Worm (Caenorhabditis elegans) whole organism, young adult: Measurements from ENCODE around the gene C18D11.9.

Source experiments
- C06A6.2 ChIP-seq: fragments of 200-800 bp; sonication (Bioruptor generic); conservative IDR thresholded peaks from 2 replicates; pipeline ENCODE4 v1.3.6; 2022; ENCODE audit warnings: missing genetic modification characterization, missing compliant biosample characterization
- F49E8.2 ChIP-seq: sonication (generic microtip); optimal IDR thresholded peaks from 3 replicates; lab custom pipeline; 2017; ENCODE audit warnings: missing genetic modification characterization, mild to moderate bottlenecking, missing compliant biosample characterization, antibody characterized with exemption, moderate library complexity; ENCODE audit not compliant: insufficient read depth
- F52B5.7 ChIP-seq: sonication (generic microtip); optimal IDR thresholded peaks from 2 replicates; lab custom pipeline; 2016; ENCODE audit warnings: mild to moderate bottlenecking, missing genetic modification characterization, missing compliant biosample characterization
- K11D2.4 ChIP-seq: fragments of 200-800 bp; sonication (Bioruptor generic); IDR thresholded peaks from 2 replicates; pipeline ENCODE4 v1.3.6; 2022; ENCODE audit warnings: missing genetic modification reagents, missing genetic modification characterization, missing compliant biosample characterization
- K12H6.12 ChIP-seq: fragments of 200-800 bp; sonication (Bioruptor generic); optimal IDR thresholded peaks from 2 replicates; lab custom pipeline; 2018; ENCODE audit warnings: mild to moderate bottlenecking, missing genetic modification characterization, missing compliant biosample characterization
- Y56A3A.18 ChIP-seq: fragments of 200-800 bp; sonication (Bioruptor generic); IDR thresholded peaks from 2 replicates; pipeline ENCODE4 v1.3.6; 2022; ENCODE audit warnings: missing genetic modification reagents, missing genetic modification characterization, missing compliant biosample characterization
- ama-1 ChIP-seq, 3 experiments: fragments of 150-350 bp in 1 of 3; sonication (generic microtip) in 2 of 3; optimal IDR thresholded peaks; 2 replicates each; lab custom pipeline; 2014 to 2018; ENCODE audit warnings: missing biosample characterization in 2 of 3, missing genetic modification characterization in 2 of 3, missing genetic modification reagents in 2 of 3
- aptf-2 ChIP-seq: fragments of 200-800 bp; sonication (Bioruptor generic); conservative IDR thresholded peaks from 2 replicates; pipeline ENCODE4 v1.3.6; 2022; ENCODE audit warnings: missing genetic modification reagents, missing genetic modification characterization, missing compliant biosample characterization
- atf-7 ChIP-seq: sonication (generic microtip); optimal IDR thresholded peaks from 2 replicates; lab custom pipeline; 2017; ENCODE audit warnings: mild to moderate bottlenecking, missing genetic modification characterization, missing compliant biosample characterization
- athp-1 ChIP-seq: sonication (generic microtip); optimal IDR thresholded peaks from 2 replicates; lab custom pipeline; 2017; ENCODE audit warnings: mild to moderate bottlenecking, missing genetic modification characterization, missing compliant biosample characterization
- attf-6 ChIP-seq: fragments of 200-800 bp; sonication (Bioruptor generic); IDR thresholded peaks from 2 replicates; pipeline ENCODE4 v1.3.6; 2022; ENCODE audit warnings: missing genetic modification reagents, missing genetic modification characterization, missing compliant biosample characterization
- bed-1 ChIP-seq: fragments of 200-800 bp; sonication (Bioruptor generic); IDR thresholded peaks from 2 replicates; pipeline ENCODE4 v1.3.6; 2022; ENCODE audit warnings: missing genetic modification reagents, missing genetic modification characterization, missing compliant biosample characterization
- bed-2 ChIP-seq: fragments of 200-800 bp; sonication (Bioruptor generic); IDR thresholded peaks from 2 replicates; pipeline ENCODE4 v1.3.6; 2022; ENCODE audit warnings: missing genetic modification reagents, missing genetic modification characterization, missing compliant biosample characterization
- cebp-1 ChIP-seq, 2 experiments: fragments of 200-800 bp in 1 of 2; sonication (Bioruptor generic) in 1 of 2; sonication (generic microtip) in 1 of 2; IDR thresholded peaks in 1 of 2; optimal IDR thresholded peaks in 1 of 2; 2 replicates each; pipeline versions ENCODE4 v1.3.6 to Lab custom; 2017 to 2022; ENCODE audit warnings: missing compliant biosample characterization in 2 of 2, missing genetic modification characterization in 2 of 2, mild to moderate bottlenecking in 1 of 2, missing genetic modification reagents in 1 of 2, moderate library complexity in 1 of 2
- ceh-27 ChIP-seq: fragments of 200-800 bp; sonication (Bioruptor generic); optimal IDR thresholded peaks from 2 replicates; lab custom pipeline; 2018; ENCODE audit warnings: mild to moderate bottlenecking, missing genetic modification characterization, moderate library complexity, missing compliant biosample characterization
- dox-1 ChIP-seq: fragments of 200-800 bp; sonication (Bioruptor generic); IDR thresholded peaks from 2 replicates; pipeline ENCODE4 v1.3.6; 2022; ENCODE audit warnings: missing genetic modification reagents, missing genetic modification characterization, missing compliant biosample characterization
- egrh-3 ChIP-seq: fragments of 200-800 bp; sonication (Bioruptor generic); IDR thresholded peaks from 2 replicates; pipeline ENCODE4 v1.3.6; 2022; ENCODE audit warnings: missing genetic modification reagents, missing genetic modification characterization, missing compliant biosample characterization
- him-1 ChIP-seq: sonication (generic microtip); optimal IDR thresholded peaks from 2 replicates; lab custom pipeline; 2016; ENCODE audit warnings: missing genotype, missing genetic modification reagents, missing genetic modification characterization, missing compliant biosample characterization
- hmg-1.2 ChIP-seq: fragments of 200-800 bp; sonication (Bioruptor generic); IDR thresholded peaks from 2 replicates; pipeline ENCODE4 v1.3.6; 2022; ENCODE audit warnings: missing genetic modification reagents, missing genetic modification characterization, missing compliant biosample characterization
- lin-26 ChIP-seq: fragments of 200-800 bp; sonication (Bioruptor generic); IDR thresholded peaks from 2 replicates; pipeline ENCODE4 v1.3.6; 2022; ENCODE audit warnings: missing genetic modification reagents, missing genetic modification characterization, missing compliant biosample characterization
- lin-54 ChIP-seq: fragments of 200-800 bp; sonication (Bioruptor generic); optimal IDR thresholded peaks from 2 replicates; lab custom pipeline; 2018; ENCODE audit warnings: mild to moderate bottlenecking, missing genetic modification characterization, missing compliant biosample characterization
- lsy-27 ChIP-seq: sonication (generic microtip); optimal IDR thresholded peaks from 2 replicates; lab custom pipeline; 2017; ENCODE audit warnings: missing genetic modification characterization, mild to moderate bottlenecking, missing compliant biosample characterization, antibody characterized with exemption, missing genotype, borderline replicate concordance; ENCODE audit not compliant: insufficient read depth
- madf-10 ChIP-seq: sonication (generic microtip); optimal IDR thresholded peaks from 2 replicates; lab custom pipeline; 2016; ENCODE audit warnings: mild to moderate bottlenecking, missing genetic modification characterization, missing compliant biosample characterization
- madf-6 ChIP-seq: fragments of 200-800 bp; sonication (Bioruptor generic); IDR thresholded peaks from 2 replicates; pipeline ENCODE4 v1.3.6; 2022; ENCODE audit warnings: missing genetic modification reagents, missing genetic modification characterization, missing compliant biosample characterization
- mel-28 ChIP-seq: sonication (generic microtip); optimal IDR thresholded peaks from 2 replicates; lab custom pipeline; 2016; ENCODE audit warnings: borderline replicate concordance, mild to moderate bottlenecking, missing genetic modification characterization, missing compliant biosample characterization
- nfyb-1 ChIP-seq: fragments of 200-800 bp; sonication (Bioruptor generic); IDR thresholded peaks from 2 replicates; pipeline ENCODE4 v1.3.6; 2022; ENCODE audit warnings: missing genetic modification reagents, missing genetic modification characterization, missing compliant biosample characterization
- nhr-80 ChIP-seq: sonication (generic microtip); optimal IDR thresholded peaks from 2 replicates; lab custom pipeline; 2016; ENCODE audit warnings: missing genetic modification characterization, missing compliant biosample characterization
- nhr-90 ChIP-seq: sonication (generic microtip); optimal IDR thresholded peaks from 2 replicates; lab custom pipeline; 2016; ENCODE audit warnings: missing genotype, mild to moderate bottlenecking, missing genetic modification characterization, missing compliant biosample characterization
- pha-4 ChIP-seq: fragments of 150-350 bp; sonication (generic microtip); optimal IDR thresholded peaks from 2 replicates; lab custom pipeline; 2014; ENCODE audit warnings: missing biosample characterization, missing genetic modification reagents, missing genetic modification characterization
- rec-8 ChIP-seq, 2 experiments: sonication (generic microtip); optimal IDR thresholded peaks; 2 replicates each; lab custom pipeline; 2016; ENCODE audit warnings: mild to moderate bottlenecking in 2 of 2, missing genetic modification characterization in 2 of 2, missing genetic modification reagents in 2 of 2, missing genotype in 2 of 2, missing biosample characterization in 1 of 2, missing compliant biosample characterization in 1 of 2, moderate library complexity in 1 of 2
- sdz-38 ChIP-seq: sonication (generic microtip); optimal IDR thresholded peaks from 2 replicates; lab custom pipeline; 2016; ENCODE audit warnings: missing genotype, missing genetic modification characterization, missing compliant biosample characterization
- sea-2 ChIP-seq: fragments of 200-800 bp; sonication (Bioruptor generic); IDR thresholded peaks from 2 replicates; pipeline ENCODE4 v1.3.6; 2022; ENCODE audit warnings: missing genetic modification characterization, missing compliant biosample characterization
- snpc-1.1 ChIP-seq: sonication (generic microtip); optimal IDR thresholded peaks from 2 replicates; lab custom pipeline; 2017; ENCODE audit warnings: missing genetic modification characterization, mild to moderate bottlenecking, missing compliant biosample characterization, antibody characterized with exemption, moderate library complexity, missing genotype, missing genetic modification reagents; ENCODE audit not compliant: insufficient read depth
- snpc-4 ChIP-seq, 5 experiments: fragments of 150-350 bp in 1 of 5; sonication (generic microtip) in 4 of 5; optimal IDR thresholded peaks; 2 replicates each; lab custom pipeline; 2014 to 2018; ENCODE audit warnings: missing genetic modification characterization in 5 of 5, missing biosample characterization in 3 of 5, antibody characterized with exemption in 2 of 5, mild to moderate bottlenecking in 2 of 5, missing compliant biosample characterization in 2 of 5, missing genotype in 2 of 5, moderate library complexity in 2 of 5, missing genetic modification reagents in 1 of 5
- somi-1 ChIP-seq: fragments of 200-800 bp; sonication (Bioruptor generic); optimal IDR thresholded peaks from 2 replicates; lab custom pipeline; 2018; ENCODE audit warnings: mild to moderate bottlenecking, missing genetic modification characterization, missing compliant biosample characterization
- unc-130 ChIP-seq: sonication (generic microtip); optimal IDR thresholded peaks from 2 replicates; lab custom pipeline; 2016; ENCODE audit warnings: missing genetic modification reagents, missing genetic modification characterization, missing compliant biosample characterization
- ztf-18 ChIP-seq: sonication (generic microtip); optimal IDR thresholded peaks from 2 replicates; lab custom pipeline; 2016; ENCODE audit warnings: missing genotype, mild to moderate bottlenecking, missing genetic modification characterization, missing compliant biosample characterization
- ztf-28 ChIP-seq: fragments of 200-800 bp; sonication (Bioruptor generic); IDR thresholded peaks from 2 replicates; pipeline ENCODE4 v1.3.6; 2022; ENCODE audit warnings: missing genetic modification reagents, missing genetic modification characterization, missing compliant biosample characterization
- ztf-3 ChIP-seq: fragments of 200-800 bp; sonication (Bioruptor generic); optimal IDR thresholded peaks from 2 replicates; lab custom pipeline; 2018; ENCODE audit warnings: mild to moderate bottlenecking, missing genetic modification characterization, missing compliant biosample characterization
- ztf-6 ChIP-seq: fragments of 200-800 bp; sonication (Bioruptor generic); IDR thresholded peaks from 2 replicates; pipeline ENCODE4 v1.3.6; 2022; ENCODE audit warnings: missing genetic modification reagents, missing genetic modification characterization, missing compliant biosample characterization

The C18D11.9 gene

ce11 chrIII:11816523-11817003, 7.6 kb downstream of the C18D11.9 start, which contains the start of gene C18D11.1:
TSS of gene C18D11.1 (plus strand) at chrIII:11816573.
- TF ChIP-seq sdz-38 (tag; lab: Kevin White, UChicago) (no peak), nhr-90 (no peak), somi-1 (GFP tag; lab: Kevin White, UChicago) (no peak)
- TF ChIP-seq, all 124 proteins: peak for 0

DNA sequence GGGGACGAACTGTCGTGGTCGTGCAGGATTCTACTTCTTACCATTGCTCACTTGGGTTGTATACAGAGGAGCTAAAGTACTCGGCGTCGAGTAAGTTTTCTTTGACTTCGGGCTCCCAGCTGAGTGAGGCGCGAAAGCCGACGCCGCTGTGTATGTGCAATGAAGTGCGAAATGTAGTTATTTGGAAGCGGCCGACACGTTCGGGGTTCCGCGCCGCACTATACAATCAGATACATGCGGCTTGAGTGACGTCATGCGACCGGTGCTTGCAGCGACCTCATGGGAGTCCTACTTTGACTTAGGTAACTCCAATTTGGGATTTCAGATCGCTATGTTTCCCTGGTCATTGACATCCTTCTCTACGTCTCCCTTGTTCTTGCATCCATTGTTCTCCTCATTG, 8.9 kb downstream of the C18D11.9 start:
- TF ChIP-seq hmg-1.2 (GFP tag; lab: Robert Waterston, UW) (peak; percentile 36; the same call in 1 of the 2 replicates), snpc-1.1 (peak; percentile 49), ztf-28 (GFP tag; lab: Robert Waterston, UW) (no peak), snpc-4 (GFP tag; optimal IDR thresholded peaks at IDR 0.05; lab: Kevin White, UChicago) (peak; percentile 26), snpc-4 (tag; optimal IDR thresholded peaks at IDR 0.05; lab: Kevin White, UChicago) (peak in 2 of 4 experiments; percentile 80), madf-6 (0 out of 2 replicates have a peak, but pooled peaks have one; percentile 7)

DNA sequence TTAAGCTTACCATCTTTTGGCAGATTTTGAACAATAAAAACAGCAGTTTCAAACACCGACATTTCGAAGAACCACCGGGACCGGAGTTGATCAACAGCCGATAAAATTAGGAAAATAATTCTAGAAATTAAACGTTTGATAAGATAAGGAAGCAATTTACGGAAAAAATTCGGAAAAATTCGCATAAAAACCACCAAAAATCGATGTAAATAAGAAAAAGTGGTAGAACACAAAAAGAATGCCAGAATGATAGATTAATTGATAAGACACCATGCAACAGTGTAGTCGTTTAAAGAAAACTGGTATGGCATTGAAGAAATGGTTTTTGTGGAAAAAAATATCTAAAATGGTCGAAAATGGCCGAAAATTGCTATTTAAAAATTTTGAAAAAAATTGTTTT, 13.5 kb downstream of the C18D11.9 start, which contains the start of gene maa-1:
Gene maa-1 (minus strand): TSS at position 120 of the 400 bp plus-strand sequence.
- TF ChIP-seq K11D2.4 (no peak), nfyb-1 (GFP tag; lab: Robert Waterston, UW) (no peak), lin-54 (GFP tag; lab: Kevin White, UChicago) (no peak), ztf-6 (GFP tag; lab: Robert Waterston, UW) (no peak), nhr-80 (tag; lab: Kevin White, UChicago) (peak; percentile 48)
- TF ChIP-seq, all 124 proteins: peak for 1

DNA sequence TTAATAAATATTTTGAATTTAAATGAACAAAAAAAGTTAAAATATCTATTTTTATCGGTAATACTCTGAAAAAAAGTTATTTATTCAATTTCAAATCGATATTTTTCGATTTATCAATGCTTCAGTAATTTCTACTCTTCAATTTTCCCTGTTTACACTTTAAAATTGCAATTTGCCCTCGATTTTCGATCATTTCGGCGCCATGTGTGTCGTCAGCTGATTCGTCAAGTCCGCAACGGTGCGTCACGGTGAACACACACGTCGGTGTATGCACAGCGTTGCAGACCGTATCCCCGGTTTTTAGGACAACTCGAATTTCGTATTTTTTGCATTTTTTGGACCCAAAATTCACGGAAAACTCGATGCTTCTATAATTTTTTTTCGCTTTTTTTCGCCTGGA, 14.3 kb downstream of the C18D11.9 start, which contains the start of gene C18D11.3:
Gene C18D11.3 (plus strand): TSS at position 189 of the 400 bp plus-strand sequence.
- TF ChIP-seq F49E8.2 (tag; lab: Kevin White, UChicago) (no peak), ztf-3 (GFP tag; lab: Kevin White, UChicago) (no peak), ceh-27 (GFP tag; lab: Kevin White, UChicago) (peak; percentile 88), K11D2.4 (0 out of 2 replicates have a peak, but pooled peaks have one; percentile 56), rec-8 (tag; optimal IDR thresholded peaks at IDR 0.05; lab: Kevin White, UChicago) (no peak), pha-4 (tag; lab: Kevin White, UChicago) (peak; percentile 64), Y56A3A.18 (GFP tag; lab: Robert Waterston, UW) (no peak), cebp-1 (GFP tag; IDR thresholded peaks at IDR 0.05; lab: Robert Waterston, UW) (0 out of 2 replicates have a peak, but pooled peaks have one; percentile 42), cebp-1 (tag; optimal IDR thresholded peaks at IDR 0.05; lab: Kevin White, UChicago) (peak; percentile 81), athp-1 (tag; lab: Kevin White, UChicago) (peak; percentile 32), atf-7 (tag; lab: Kevin White, UChicago) (peak; percentile 32), nfyb-1 (GFP tag; lab: Robert Waterston, UW) (peak; percentile 80), aptf-2 (GFP tag; lab: Robert Waterston, UW) (no peak), ztf-18 (tag; lab: Kevin White, UChicago) (peak; percentile 8), lin-26 (GFP tag; lab: Robert Waterston, UW) (peak; percentile 70; the same call in 1 of the 2 replicates), sea-2 (GFP tag; lab: Robert Waterston, UW) (no peak), lsy-27 (tag; lab: Kevin White, UChicago) (no peak), unc-130 (GFP tag; lab: Kevin White, UChicago) (no peak), bed-1 (no peak), dox-1 (GFP tag; lab: Robert Waterston, UW) (peak; percentile 93), mel-28 (tag; lab: Kevin White, UChicago) (no peak), ama-1 (optimal IDR thresholded peaks at IDR 0.05; lab: Kevin White, UChicago) (no peak), ama-1 (GFP tag; optimal IDR thresholded peaks at IDR 0.05; lab: Kevin White, UChicago) (no peak), madf-10 (tag; lab: Kevin White, UChicago) (peak; percentile 15), attf-6 (GFP tag; lab: Robert Waterston, UW) (no peak), C06A6.2 (GFP tag; lab: Robert Waterston, UW) (peak; percentile 39; the same call in 1 of the 2 replicates), him-1 (tag; lab: Kevin White, UChicago) (peak; percentile 16), egrh-3 (GFP tag; lab: Robert Waterston, UW) (0 out of 2 replicates have a peak, but pooled peaks have one; percentile 14), K12H6.12 (peak; percentile 80), hmg-1.2 (GFP tag; lab: Robert Waterston, UW) (peak; percentile 63; the same call in 1 of the 2 replicates), F52B5.7 (no peak), bed-2 (GFP tag; lab: Robert Waterston, UW) (no peak)
